Worm (Caenorhabditis elegans) whole organism, L2 larva: ENCODE data around the gene F18E3.10.

Source experiments
- crh-2 ChIP-seq: sonication (generic microtip); optimal IDR thresholded peaks from 2 replicates; lab custom pipeline; 2017; ENCODE audit warnings: missing biosample characterization, missing genetic modification characterization
- elt-1 ChIP-seq: fragments of 150-350 bp; optimal IDR thresholded peaks from 2 replicates; lab custom pipeline; 2014; ENCODE audit warnings: missing biosample characterization, missing genetic modification characterization
- elt-3 ChIP-seq: sonication (generic microtip); optimal IDR thresholded peaks from 2 replicates; lab custom pipeline; 2017; ENCODE audit warnings: missing biosample characterization, missing genetic modification characterization
- mdl-1 ChIP-seq, 2 experiments: fragments of 150-350 bp in 1 of 2; sonication (generic microtip) in 1 of 2; optimal IDR thresholded peaks; 2 replicates each; lab custom pipeline; 2017; ENCODE audit warnings: missing biosample characterization in 2 of 2, missing genetic modification characterization in 2 of 2
- nhr-21 ChIP-seq: fragments of 150-350 bp; optimal IDR thresholded peaks from 2 replicates; lab custom pipeline; 2014; ENCODE audit warnings: missing biosample characterization, missing genetic modification characterization
- nhr-6 ChIP-seq: fragments of 150-350 bp; optimal IDR thresholded peaks from 2 replicates; lab custom pipeline; 2014; ENCODE audit warnings: missing biosample characterization, missing genetic modification characterization
- skn-1 ChIP-seq: sonication (generic microtip); optimal IDR thresholded peaks from 2 replicates; lab custom pipeline; 2017; ENCODE audit warnings: missing biosample characterization, missing genetic modification characterization
- unc-39 ChIP-seq: fragments of 150-350 bp; optimal IDR thresholded peaks from 2 replicates; lab custom pipeline; 2014; ENCODE audit warnings: missing biosample characterization, missing genetic modification characterization
- zag-1 ChIP-seq: fragments of 150-350 bp; optimal IDR thresholded peaks from 2 replicates; lab custom pipeline; 2014; ENCODE audit warnings: missing biosample characterization, missing genetic modification characterization
- ztf-11 ChIP-seq: sonication (generic microtip); optimal IDR thresholded peaks from 2 replicates; lab custom pipeline; 2017; ENCODE audit warnings: missing biosample characterization, missing genetic modification characterization
- ztf-4 ChIP-seq: fragments of 150-350 bp; optimal IDR thresholded peaks from 2 replicates; lab custom pipeline; 2014; ENCODE audit warnings: missing biosample characterization, missing genetic modification characterization

DNA sequence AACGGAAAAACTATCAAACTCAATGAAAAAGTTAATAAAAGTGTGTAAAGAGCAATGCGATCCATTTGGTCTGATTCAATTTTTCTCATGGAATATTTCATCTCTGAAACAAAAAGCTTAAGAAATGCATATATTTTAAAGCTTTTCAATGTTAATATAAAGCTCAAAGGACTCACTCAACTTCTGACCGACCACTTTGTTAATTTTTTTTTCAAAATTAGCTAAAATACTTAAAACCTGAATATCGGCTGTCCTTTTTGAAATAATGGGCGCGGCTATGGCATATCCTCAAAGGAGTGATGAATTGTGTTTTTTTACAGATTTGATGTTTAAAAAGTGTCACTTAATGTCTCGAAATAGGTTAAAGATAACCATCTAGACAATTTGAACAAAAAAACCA is 34.5 kb downstream of the F18E3.10 start, which contains the start of gene C02H6.1:
- TF ChIP-seq nhr-21 (no peak), skn-1 (tag; lab: Kevin White, UChicago) (no peak), elt-3 (tag; lab: Kevin White, UChicago) (no peak), unc-39 (tag; lab: Kevin White, UChicago) (no peak), ztf-4 (tag; lab: Kevin White, UChicago) (no peak), zag-1 (tag; lab: Kevin White, UChicago) (no peak), ztf-11 (tag; lab: Kevin White, UChicago) (no peak), elt-1 (tag; lab: Kevin White, UChicago) (no peak), mdl-1 (tag; optimal IDR thresholded peaks at IDR 0.05; lab: Kevin White, UChicago) (no peak), crh-2 (tag; lab: Kevin White, UChicago) (no peak), nhr-6 (tag; lab: Kevin White, UChicago) (no peak)
